Worm (Caenorhabditis elegans) whole organism, L1 larva: Measurements from ENCODE around the gene F37A4.1.

ENCODE experiments used
- elt-2 ChIP-seq: sonication (generic microtip); optimal IDR thresholded peaks from 2 replicates; lab custom pipeline; 2016; ENCODE audit warnings: missing genetic modification characterization, mild to moderate bottlenecking, inconsistent platforms, missing compliant biosample characterization, missing genetic modification reagents
- elt-3 ChIP-seq, 6 experiments: fragments of 150-350 bp in 1 of 6; sonication (generic microtip); optimal IDR thresholded peaks; 2 replicates each; lab custom pipeline; 2017 to 2018; ENCODE audit warnings: missing biosample characterization in 6 of 6, missing genetic modification characterization in 6 of 6, inconsistent platforms in 1 of 6
- fkh-10 ChIP-seq: sonication (generic microtip); optimal IDR thresholded peaks from 2 replicates; lab custom pipeline; 2017; ENCODE audit warnings: missing biosample characterization, missing genetic modification reagents, missing genetic modification characterization
- mep-1 ChIP-seq: fragments of 150-350 bp; optimal IDR thresholded peaks from 2 replicates; lab custom pipeline; 2014; ENCODE audit warnings: missing biosample characterization, missing genetic modification characterization
- nhr-77 ChIP-seq: fragments of 150-350 bp; optimal IDR thresholded peaks from 2 replicates; lab custom pipeline; 2014; ENCODE audit warnings: missing biosample characterization, missing genetic modification characterization

DNA sequence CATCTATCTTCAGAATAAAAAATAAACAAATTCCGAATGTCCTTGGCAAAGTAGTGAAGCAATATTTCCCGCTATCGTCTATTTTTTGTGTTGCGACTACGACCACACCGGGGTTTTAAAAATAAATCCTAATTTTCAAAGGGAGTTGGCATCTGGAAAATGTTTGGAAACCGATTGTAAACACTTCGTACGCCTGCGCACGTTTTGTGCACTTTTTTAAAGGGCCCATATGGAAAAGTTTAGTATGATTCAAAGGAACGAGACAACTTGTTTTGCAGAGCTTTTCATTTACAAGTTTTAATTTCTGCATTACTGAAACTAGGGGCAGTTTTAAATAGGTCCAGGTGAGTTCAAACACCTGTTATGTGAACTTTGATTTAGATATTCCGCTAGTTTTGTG lies 16.9 kb downstream of the F37A4.1 start:
- no peak for TF ChIP-seq nhr-77 (tag; lab: Kevin White, UChicago)
- no peak for TF ChIP-seq elt-2 (tag; lab: Kevin White, UChicago)
- TF ChIP-seq fkh-10 (GFP tag; lab: Kevin White, UChicago), result no peak
- no peak for TF ChIP-seq elt-3 (tag; optimal IDR thresholded peaks at IDR 0.05; lab: Kevin White, UChicago)
- no peak for TF ChIP-seq mep-1 (tag; lab: Kevin White, UChicago)
